Fruit fly (Drosophila melanogaster) whole organism, embryonic: ENCODE results near the gene CG33489.

Experiments used
- ATbp ChIP-seq: fragments of 200-800 bp; sonication (Bioruptor generic); optimal IDR thresholded peaks from 2 replicates; lab custom pipeline; 2017; ENCODE audit warnings: missing biosample characterization, mild to moderate bottlenecking, missing genetic modification characterization, missing genetic modification reagents
- Blimp-1 ChIP-seq: fragments of 200-800 bp; sonication (Bioruptor generic); optimal IDR thresholded peaks from 3 replicates; lab custom pipeline; 2018; ENCODE audit warnings: missing biosample characterization, missing genetic modification characterization, mild to moderate bottlenecking, moderate library complexity, missing genetic modification reagents
- CG10147 ChIP-seq: fragments of 200-800 bp; sonication (Bioruptor generic); optimal IDR thresholded peaks from 2 replicates; lab custom pipeline; 2019; ENCODE audit warnings: missing biosample characterization, mild to moderate bottlenecking, missing genetic modification characterization, moderate library complexity
- CG10366 ChIP-seq: fragments of 200-800 bp; sonication (Bioruptor generic); IDR thresholded peaks from 2 replicates; pipeline ENCODE4 v1.3.6; 2022; ENCODE audit warnings: missing biosample characterization, missing genetic modification characterization
- CG10431 ChIP-seq: fragments of 200-800 bp; sonication (Bioruptor generic); optimal IDR thresholded peaks from 3 replicates; lab custom pipeline; 2018; ENCODE audit warnings: missing biosample characterization, mild to moderate bottlenecking, missing genetic modification characterization
- CG12236 ChIP-seq: fragments of 200-800 bp; sonication (Bioruptor generic); optimal IDR thresholded peaks from 2 replicates; lab custom pipeline; 2016; ENCODE audit warnings: missing biosample characterization, missing genetic modification characterization
- CG12391 ChIP-seq: fragments of 200-800 bp; sonication (Bioruptor generic); optimal IDR thresholded peaks from 3 replicates; lab custom pipeline; 2018; ENCODE audit warnings: missing biosample characterization, mild to moderate bottlenecking, missing genetic modification characterization, moderate library complexity
- CG12769 ChIP-seq: fragments of 200-800 bp; sonication (Bioruptor generic); optimal IDR thresholded peaks from 2 replicates; lab custom pipeline; 2019; ENCODE audit warnings: missing biosample characterization, mild to moderate bottlenecking, missing genetic modification characterization, moderate library complexity
- CG13296 ChIP-seq: fragments of 200-800 bp; sonication (Bioruptor generic); optimal IDR thresholded peaks from 3 replicates; lab custom pipeline; 2018; ENCODE audit warnings: missing biosample characterization, mild to moderate bottlenecking, missing genetic modification characterization
- CG14710 ChIP-seq: fragments of 200-800 bp; sonication (Bioruptor generic); optimal IDR thresholded peaks from 3 replicates; lab custom pipeline; 2019; ENCODE audit warnings: missing biosample characterization, mild to moderate bottlenecking, missing genetic modification characterization, moderate library complexity
- CG3065 ChIP-seq: fragments of 200-800 bp; sonication (Bioruptor generic); optimal IDR thresholded peaks from 2 replicates; lab custom pipeline; 2016; ENCODE audit warnings: missing biosample characterization, missing genetic modification characterization
- CG3281 ChIP-seq: fragments of 200-800 bp; sonication (Bioruptor generic); optimal IDR thresholded peaks from 3 replicates; lab custom pipeline; 2017; ENCODE audit warnings: missing biosample characterization, mild to moderate bottlenecking, missing genetic modification characterization
- CG34376 ChIP-seq: fragments of 200-800 bp; sonication (Bioruptor generic); optimal IDR thresholded peaks from 2 replicates; lab custom pipeline; 2018; ENCODE audit warnings: missing biosample characterization, mild to moderate bottlenecking, missing genetic modification characterization
- CG42726 ChIP-seq: fragments of 200-800 bp; sonication (Bioruptor generic); IDR thresholded peaks from 2 replicates; pipeline ENCODE4 v1.3.6; 2022; ENCODE audit warnings: missing biosample characterization, missing genetic modification characterization; ENCODE audit not compliant: partially characterized antibody
- CG6654 ChIP-seq: fragments of 200-800 bp; sonication (Bioruptor generic); optimal IDR thresholded peaks from 2 replicates; lab custom pipeline; 2017; ENCODE audit warnings: missing biosample characterization, mild to moderate bottlenecking, missing genetic modification characterization
- CG9876 ChIP-seq: fragments of 200-800 bp; sonication (Bioruptor generic); optimal IDR thresholded peaks from 2 replicates; lab custom pipeline; 2016; ENCODE audit warnings: missing biosample characterization, missing genetic modification characterization
- D19B ChIP-seq: fragments of 200-800 bp; sonication (Bioruptor generic); optimal IDR thresholded peaks from 2 replicates; lab custom pipeline; 2017; ENCODE audit warnings: missing biosample characterization, mild to moderate bottlenecking, missing genetic modification characterization
- Fer2 ChIP-seq: fragments of 200-800 bp; sonication (Bioruptor generic); optimal IDR thresholded peaks from 2 replicates; lab custom pipeline; 2018; ENCODE audit warnings: missing biosample characterization, mild to moderate bottlenecking, missing genetic modification characterization, moderate library complexity
- H2.0 ChIP-seq: fragments of 200-800 bp; sonication (Bioruptor generic); IDR thresholded peaks from 2 replicates; pipeline ENCODE4 v1.3.6; 2022; ENCODE audit warnings: missing biosample characterization, missing genetic modification characterization
- HmgZ ChIP-seq: fragments of 200-800 bp; sonication (Bioruptor generic); optimal IDR thresholded peaks from 2 replicates; lab custom pipeline; 2018; ENCODE audit warnings: missing biosample characterization, mild to moderate bottlenecking, missing genetic modification characterization
- Hmx ChIP-seq: fragments of 200-800 bp; sonication (Bioruptor generic); optimal IDR thresholded peaks from 2 replicates; lab custom pipeline; 2016; ENCODE audit warnings: missing biosample characterization, missing genetic modification characterization
- Hr39 ChIP-seq: fragments of >200 bp; optimal IDR thresholded peaks from 2 replicates; lab custom pipeline; 2017
- MBD-R2 ChIP-seq: fragments of 200-800 bp; sonication (Bioruptor generic); IDR thresholded peaks from 2 replicates; pipeline ENCODE4 v1.3.6; 2022; ENCODE audit warnings: missing biosample characterization, missing genetic modification characterization
- Max ChIP-seq: fragments of 200-800 bp; sonication (Bioruptor generic); optimal IDR thresholded peaks from 2 replicates; lab custom pipeline; 2016; ENCODE audit warnings: missing biosample characterization, mild to moderate bottlenecking, missing genetic modification characterization
- Poxn ChIP-seq: fragments of 200-800 bp; sonication (Bioruptor generic); IDR thresholded peaks from 2 replicates; pipeline ENCODE4 v1.3.6; 2022; ENCODE audit warnings: missing biosample characterization, missing genetic modification characterization
- Rfx ChIP-seq: fragments of 200-800 bp; sonication (Bioruptor generic); IDR thresholded peaks from 2 replicates; pipeline ENCODE4 v1.3.6; 2022; ENCODE audit warnings: missing biosample characterization, missing genetic modification characterization
- Six4 ChIP-seq: fragments of 200-800 bp; sonication (Bioruptor generic); optimal IDR thresholded peaks from 2 replicates; lab custom pipeline; 2016; ENCODE audit warnings: missing biosample characterization, missing genetic modification characterization
- abd-A ChIP-seq: fragments of 200-800 bp; sonication (Bioruptor generic); optimal IDR thresholded peaks from 3 replicates; lab custom pipeline; 2019; ENCODE audit warnings: missing biosample characterization, mild to moderate bottlenecking, missing genetic modification characterization, moderate library complexity
- ac ChIP-seq: fragments of 200-800 bp; sonication (Bioruptor generic); optimal IDR thresholded peaks from 3 replicates; lab custom pipeline; 2017; ENCODE audit warnings: missing biosample characterization, mild to moderate bottlenecking, missing genetic modification characterization
- ara ChIP-seq: fragments of 200-800 bp; sonication (Bioruptor generic); IDR thresholded peaks from 2 replicates; pipeline ENCODE4 v1.3.6; 2022; ENCODE audit warnings: missing biosample characterization, missing genetic modification characterization
- bcd ChIP-seq: fragments of 200-800 bp; sonication (Bioruptor generic); optimal IDR thresholded peaks from 2 replicates; lab custom pipeline; 2017; ENCODE audit warnings: missing biosample characterization, mild to moderate bottlenecking, missing genetic modification characterization
- dan ChIP-seq: fragments of 200-800 bp; sonication (Bioruptor generic); IDR thresholded peaks from 2 replicates; pipeline ENCODE4 v1.3.6; 2022; ENCODE audit warnings: missing biosample characterization, missing genetic modification characterization
- dimm ChIP-seq: fragments of 200-800 bp; sonication (Bioruptor generic); IDR thresholded peaks from 2 replicates; pipeline ENCODE4 v1.3.6; 2022; ENCODE audit warnings: missing biosample characterization, missing genetic modification characterization
- ems ChIP-seq: fragments of 200-800 bp; sonication (Bioruptor generic); optimal IDR thresholded peaks from 3 replicates; lab custom pipeline; 2016; ENCODE audit warnings: missing biosample characterization, missing genetic modification characterization
- en ChIP-seq: fragments of 200-800 bp; sonication (Bioruptor generic); optimal IDR thresholded peaks from 2 replicates; lab custom pipeline; 2016; ENCODE audit warnings: missing biosample characterization, missing genetic modification characterization
- ewg ChIP-seq: fragments of 200-800 bp; sonication (Bioruptor generic); optimal IDR thresholded peaks from 3 replicates; lab custom pipeline; 2017; ENCODE audit warnings: mild to moderate bottlenecking, missing biosample characterization, missing genetic modification reagents, missing genetic modification characterization
- eyg ChIP-seq: fragments of 200-800 bp; sonication (Bioruptor generic); optimal IDR thresholded peaks from 3 replicates; lab custom pipeline; 2016; ENCODE audit warnings: missing biosample characterization, missing genetic modification characterization
- gfzf ChIP-seq: fragments of 200-800 bp; sonication (Bioruptor generic); optimal IDR thresholded peaks from 2 replicates; lab custom pipeline; 2016; ENCODE audit warnings: missing biosample characterization, mild to moderate bottlenecking, missing genetic modification characterization, moderate library complexity
- gt ChIP-seq: fragments of 200-800 bp; sonication (Bioruptor generic); IDR thresholded peaks from 2 replicates; pipeline ENCODE4 v1.3.6; 2022; ENCODE audit warnings: missing biosample characterization, missing genetic modification characterization
- ham ChIP-seq: fragments of 200-800 bp; sonication (Bioruptor generic); IDR thresholded peaks from 2 replicates; pipeline ENCODE4 v1.3.6; 2022; ENCODE audit warnings: missing biosample characterization, missing genetic modification characterization
- insv ChIP-seq, 2 experiments: fragments of 200-800 bp; sonication (Bioruptor generic); optimal IDR thresholded peaks; 3 replicates each; lab custom pipeline; 2016 to 2018; ENCODE audit warnings: missing biosample characterization in 2 of 2, missing genetic modification characterization in 2 of 2
- inv ChIP-seq: fragments of 200-800 bp; sonication (Bioruptor generic); IDR thresholded peaks from 2 replicates; pipeline ENCODE4 v1.3.6; 2022; ENCODE audit warnings: missing biosample characterization, missing genetic modification characterization; ENCODE audit not compliant: partially characterized antibody
- kah ChIP-seq: fragments of 200-800 bp; sonication (Bioruptor generic); optimal IDR thresholded peaks from 2 replicates; lab custom pipeline; 2018; ENCODE audit warnings: missing biosample characterization, mild to moderate bottlenecking, missing genetic modification characterization
- knrl ChIP-seq: fragments of 200-800 bp; sonication (Bioruptor generic); IDR thresholded peaks from 3 replicates; pipeline ENCODE4 v1.3.6; 2022; ENCODE audit warnings: missing biosample characterization, missing genetic modification characterization; ENCODE audit not compliant: partially characterized antibody
- lola ChIP-seq, 3 experiments: fragments of >200 bp in 2 of 3; fragments of 200-800 bp in 1 of 3; sonication (Bioruptor generic) in 1 of 3; optimal IDR thresholded peaks; 2 replicates each; lab custom pipeline; 2017 to 2019; ENCODE audit warnings: missing biosample characterization in 3 of 3, missing genetic modification characterization in 3 of 3, mild to moderate bottlenecking in 1 of 3, moderate library complexity in 1 of 3
- pfk ChIP-seq: fragments of 200-800 bp; sonication (Bioruptor generic); optimal IDR thresholded peaks from 2 replicates; lab custom pipeline; 2018; ENCODE audit warnings: missing biosample characterization, mild to moderate bottlenecking, missing genetic modification characterization, moderate library complexity
- pita ChIP-seq: fragments of 200-800 bp; sonication (Bioruptor generic); optimal IDR thresholded peaks from 2 replicates; lab custom pipeline; 2017; ENCODE audit warnings: missing biosample characterization, mild to moderate bottlenecking, missing genetic modification characterization
- ranshi ChIP-seq: fragments of 200-800 bp; sonication (Bioruptor generic); IDR thresholded peaks from 2 replicates; pipeline ENCODE4 v1.3.6; 2022; ENCODE audit warnings: missing biosample characterization, missing genetic modification characterization
- sqz ChIP-seq: fragments of 200-800 bp; sonication (Bioruptor generic); optimal IDR thresholded peaks from 3 replicates; lab custom pipeline; 2018; ENCODE audit warnings: missing biosample characterization, mild to moderate bottlenecking, missing genetic modification characterization
- ssp ChIP-seq: fragments of 200-800 bp; sonication (Bioruptor generic); IDR thresholded peaks from 2 replicates; pipeline ENCODE4 v1.3.6; 2022; ENCODE audit warnings: missing biosample characterization, missing genetic modification characterization
- wor ChIP-seq: fragments of 200-800 bp; sonication (Bioruptor generic); IDR thresholded peaks from 2 replicates; pipeline ENCODE4 v1.3.6; 2022; ENCODE audit warnings: missing biosample characterization, missing genetic modification characterization

Gene CG33489

DNA sequence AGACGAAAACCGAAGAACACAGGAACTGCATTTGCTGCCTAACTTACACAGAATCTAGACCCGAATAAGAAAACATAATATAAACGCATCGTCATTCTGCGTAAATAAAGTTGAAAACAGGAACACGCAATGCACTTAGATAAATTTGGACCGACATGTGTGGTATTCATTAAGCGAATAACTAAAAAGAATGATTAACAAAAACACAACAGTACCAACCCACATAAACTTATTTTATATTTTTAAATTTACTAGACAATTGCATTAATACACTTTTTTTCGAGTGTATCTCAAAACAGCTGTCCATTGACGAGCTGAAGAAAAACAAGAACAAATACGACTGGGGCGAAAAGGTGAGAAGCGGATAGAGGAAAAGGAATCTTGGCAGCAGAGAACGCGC, 22.5 kb downstream of the CG33489 start (continued):
- peak; percentile 68 for TF ChIP-seq ATbp
- peak; percentile 60 for TF ChIP-seq CG10147
- TF ChIP-seq Hr39 (lab: Kevin White, UChicago) = no peak
- no peak for TF ChIP-seq ham (GFP tag; lab: Robert Waterston, UW)
- peak; percentile 48 for TF ChIP-seq CG6654 (GFP tag; lab: Kevin White, UChicago)
- TF ChIP-seq pita = no peak
- no peak for TF ChIP-seq gt (GFP tag; lab: Robert Waterston, UW)
- TF ChIP-seq Rfx = peak; percentile 43; the same call in 1 of the 2 replicates
- TF ChIP-seq ac (GFP tag; lab: Kevin White, UChicago) = peak; percentile 98
- TF ChIP-seq dimm (GFP tag; lab: Robert Waterston, UW) = no peak
- TF ChIP-seq CG12769 = peak; percentile 46
- no peak for TF ChIP-seq pfk (GFP tag; lab: Kevin White, UChicago)
- TF ChIP-seq en = peak; percentile 2
- peak; percentile 50 for TF ChIP-seq CG3281 (GFP tag; lab: Kevin White, UChicago)
- peak; percentile 65 for TF ChIP-seq CG12236 (GFP tag; lab: Kevin White, UChicago)
- no peak for TF ChIP-seq CG42726
- peak; percentile 67 for TF ChIP-seq kah (GFP tag; lab: Kevin White, UChicago)
- no peak for TF ChIP-seq gfzf
- TF ChIP-seq Hmx (GFP tag; lab: Kevin White, UChicago) = peak; percentile 4
- TF ChIP-seq knrl (GFP tag; lab: Robert Waterston, UW) = no peak
- peak; percentile 73 for TF ChIP-seq CG10366 (GFP tag; lab: Robert Waterston, UW)
- peak; percentile 90 for TF ChIP-seq CG12391
- TF ChIP-seq CG13296 (GFP tag; lab: Kevin White, UChicago) = no peak
- TF ChIP-seq abd-A (tag; lab: Kevin White, UChicago) = no peak
- TF ChIP-seq D19B (GFP tag; lab: Kevin White, UChicago) = no peak
- TF ChIP-seq wor (GFP tag; lab: Robert Waterston, UW) = no peak
- peak; percentile 84 for TF ChIP-seq Max
- peak; percentile 64 for TF ChIP-seq ewg
- TF ChIP-seq H2.0 = peak; percentile 29; the same call in 1 of the 2 replicates
- TF ChIP-seq eyg = no peak
- TF ChIP-seq HmgZ (tag; lab: Kevin White, UChicago) = peak; percentile 25
- TF ChIP-seq Six4 = peak; percentile 83
- TF ChIP-seq CG9876 (GFP tag; lab: Kevin White, UChicago) = no peak
- no peak; the same call in 1 of the 2 replicates for TF ChIP-seq dan
- 0 out of 2 replicates have a peak, but pooled peaks have one; percentile 9 for TF ChIP-seq MBD-R2 (GFP tag; lab: Robert Waterston, UW)
- TF ChIP-seq bcd (GFP tag; lab: Kevin White, UChicago) = peak; percentile 72
- TF ChIP-seq CG10431 (GFP tag; lab: Kevin White, UChicago) = peak; percentile 41
- TF ChIP-seq CG14710 (tag; lab: Kevin White, UChicago) = peak; percentile 96
- peak; percentile 96 for TF ChIP-seq ara (GFP tag; lab: Robert Waterston, UW)
- TF ChIP-seq inv (GFP tag; lab: Robert Waterston, UW) = no peak
- TF ChIP-seq CG34376 (GFP tag; lab: Kevin White, UChicago) = no peak
- peak; percentile 69 for TF ChIP-seq sqz (GFP tag; lab: Kevin White, UChicago)
- TF ChIP-seq Poxn (GFP tag; lab: Robert Waterston, UW) = no peak
- peak; percentile 82 for TF ChIP-seq ems (GFP tag; lab: Kevin White, UChicago)
- TF ChIP-seq ssp = peak; percentile 62
- no peak for TF ChIP-seq Fer2
- peak in 1 of 3 experiments; percentile 96 for TF ChIP-seq lola (GFP tag; optimal IDR thresholded peaks at IDR 0.05; lab: Kevin White, UChicago)
- TF ChIP-seq Blimp-1 (GFP tag; lab: Kevin White, UChicago) = peak; percentile 91
- peak in 1 of 2 experiments; percentile 12 for TF ChIP-seq insv (GFP tag; optimal IDR thresholded peaks at IDR 0.05; lab: Kevin White, UChicago)
- TF ChIP-seq CG3065 = peak; percentile 73
- peak; percentile 79 for TF ChIP-seq ranshi (GFP tag; lab: Robert Waterston, UW)
